Worm (Caenorhabditis elegans): ENCODE results near the gene nhr-222.

DNA sequence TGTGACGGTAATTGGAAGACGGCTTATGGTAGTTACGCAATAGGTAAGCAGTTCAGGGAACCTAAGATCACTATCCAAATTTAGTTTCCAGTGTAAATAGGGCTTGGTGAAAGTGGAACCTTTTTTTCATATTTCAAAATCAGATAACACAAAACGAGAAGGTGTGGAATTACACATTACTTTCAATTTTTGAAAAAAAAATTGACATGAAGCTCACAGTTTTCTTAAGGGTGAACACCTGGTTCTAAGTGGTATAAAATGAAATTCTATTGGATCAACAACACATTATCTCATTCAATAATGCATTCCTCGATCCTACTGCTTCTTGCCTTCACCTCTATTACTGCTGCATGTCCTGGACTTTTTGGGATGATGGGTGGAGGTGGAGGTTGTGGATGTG lies 12.7 kb upstream of the nhr-222 start, which contains the start of gene grl-30:
- TF ChIP-seq pax-1 (tag; optimal IDR thresholded peaks at IDR 0.05) (no peak), dmd-4 (tag; optimal IDR thresholded peaks at IDR 0.05; ENCODE audit: borderline replicate concordance) (no peak), elt-2 (tag; optimal IDR thresholded peaks at IDR 0.05) (no peak), K02D7.2 (tag; optimal IDR thresholded peaks at IDR 0.05) (no peak)
